Worm (Caenorhabditis elegans) whole organism, mixed stage, embryonic: ENCODE results near the gene Y17G9B.8.
"Not testable (repeated sequence)": the region's sequence is repeated elsewhere in the genome, so short reads cannot be mapped to it uniquely, and the experiment has no call there.

Experiments
- ces-1 ChIP-seq: fragments of 150-350 bp; optimal IDR thresholded peaks from 2 replicates; lab custom pipeline; 2014; ENCODE audit warnings: missing biosample characterization, missing genetic modification reagents, missing genetic modification characterization
- cnd-1 ChIP-seq: fragments of 200-800 bp; sonication (Bioruptor generic); optimal IDR thresholded peaks from 2 replicates; lab custom pipeline; 2018; ENCODE audit warnings: mild to moderate bottlenecking, missing genetic modification characterization, missing compliant biosample characterization
- mab-5 ChIP-seq: fragments of 150-350 bp; optimal IDR thresholded peaks from 2 replicates; lab custom pipeline; 2014; ENCODE audit warnings: missing biosample characterization, missing genetic modification characterization
- mep-1 ChIP-seq: fragments of 150-350 bp; optimal IDR thresholded peaks from 2 replicates; lab custom pipeline; 2017; ENCODE audit warnings: missing biosample characterization, missing genetic modification reagents, missing genetic modification characterization, inconsistent platforms
- nhr-2 ChIP-seq: fragments of 150-350 bp; optimal IDR thresholded peaks from 2 replicates; lab custom pipeline; 2014; ENCODE audit warnings: missing biosample characterization, missing genetic modification characterization
- nhr-237 ChIP-seq: fragments of 150-350 bp; optimal IDR thresholded peaks from 2 replicates; lab custom pipeline; 2014; ENCODE audit warnings: missing biosample characterization, missing genetic modification characterization
- sptf-1 ChIP-seq: sonication (generic microtip); optimal IDR thresholded peaks from 2 replicates; lab custom pipeline; 2017; ENCODE audit warnings: mild to moderate bottlenecking, missing genetic modification characterization, moderate library complexity, missing compliant biosample characterization
- tbx-8 ChIP-seq: fragments of 200-800 bp; sonication (Bioruptor generic); optimal IDR thresholded peaks from 2 replicates; lab custom pipeline; 2018; ENCODE audit warnings: mild to moderate bottlenecking, missing genetic modification characterization, moderate library complexity, missing compliant biosample characterization
- unc-120 ChIP-seq: sonication (generic microtip); optimal IDR thresholded peaks from 2 replicates; lab custom pipeline; 2017; ENCODE audit warnings: missing genetic modification characterization, missing compliant biosample characterization; ENCODE audit not compliant: poor library complexity, severe bottlenecking
- unc-39 ChIP-seq: fragments of 150-350 bp; optimal IDR thresholded peaks from 2 replicates; lab custom pipeline; 2014; ENCODE audit warnings: missing biosample characterization, missing genetic modification characterization

ce11 chrIV:4762990-4763545 lies 4.4 kb upstream of the Y17G9B.8 start:
- not testable (repeated sequence) for TF ChIP-seq unc-120 (tag; lab: Kevin White, UChicago); nhr-237 (tag; lab: Kevin White, UChicago); mep-1 (tag; lab: Kevin White, UChicago); cnd-1 (tag; lab: Kevin White, UChicago); unc-39 (tag; lab: Kevin White, UChicago); nhr-2 (tag; lab: Kevin White, UChicago); ces-1 (GFP tag; lab: Kevin White, UChicago); sptf-1 (tag; lab: Kevin White, UChicago); tbx-8 (GFP tag; lab: Kevin White, UChicago); mab-5
